Fruit fly (Drosophila melanogaster) whole organism, pupa: ENCODE measurements around the gene CG1806.

Experiments used
- CG12605 ChIP-seq: fragments of 200-800 bp; sonication (Bioruptor generic); IDR thresholded peaks from 2 replicates; pipeline ENCODE4 v1.3.6; 2022; ENCODE audit warnings: missing biosample characterization, missing genetic modification characterization
- CG13204 ChIP-seq: fragments of 200-800 bp; sonication (Bioruptor generic); optimal IDR thresholded peaks from 2 replicates; lab custom pipeline; 2018; ENCODE audit warnings: missing biosample characterization, mild to moderate bottlenecking, missing genetic modification characterization, moderate library complexity
- CG14655 ChIP-seq: fragments of 200-800 bp; sonication (Bioruptor generic); optimal IDR thresholded peaks from 3 replicates; lab custom pipeline; 2017; ENCODE audit warnings: mild to moderate bottlenecking, missing biosample characterization, missing genetic modification reagents, missing genetic modification characterization
- CG15710 ChIP-seq: fragments of 200-800 bp; sonication (Bioruptor generic); optimal IDR thresholded peaks from 2 replicates; lab custom pipeline; 2018; ENCODE audit warnings: missing biosample characterization, mild to moderate bottlenecking, missing genetic modification characterization, moderate library complexity
- CG17806 ChIP-seq: fragments of 200-800 bp; sonication (Bioruptor generic); optimal IDR thresholded peaks from 2 replicates; lab custom pipeline; 2018; ENCODE audit warnings: missing biosample characterization, mild to moderate bottlenecking, missing genetic modification characterization, moderate library complexity
- CG32121 ChIP-seq: fragments of 200-800 bp; sonication (Bioruptor generic); IDR thresholded peaks from 2 replicates; pipeline ENCODE4 v1.3.6; 2022; ENCODE audit warnings: missing biosample characterization, missing genetic modification characterization
- CG34367 ChIP-seq: fragments of 200-800 bp; sonication (Bioruptor generic); optimal IDR thresholded peaks from 2 replicates; lab custom pipeline; 2018; ENCODE audit warnings: missing biosample characterization, mild to moderate bottlenecking, missing genetic modification characterization
- CG8159 ChIP-seq: fragments of 200-800 bp; sonication (Bioruptor generic); optimal IDR thresholded peaks from 3 replicates; lab custom pipeline; 2018; ENCODE audit warnings: missing biosample characterization, mild to moderate bottlenecking, missing genetic modification characterization, moderate library complexity
- CG8301 ChIP-seq: fragments of 200-800 bp; sonication (Bioruptor generic); optimal IDR thresholded peaks from 2 replicates; lab custom pipeline; 2018; ENCODE audit warnings: missing biosample characterization, mild to moderate bottlenecking, missing genetic modification characterization
- EcR ChIP-seq: fragments of 200-800 bp; sonication (Bioruptor generic); optimal IDR thresholded peaks from 3 replicates; lab custom pipeline; 2019; ENCODE audit warnings: missing biosample characterization, missing genetic modification characterization, mild to moderate bottlenecking, moderate library complexity, missing genetic modification reagents
- Ets98B ChIP-seq: fragments of 200-800 bp; sonication (Bioruptor generic); IDR thresholded peaks from 2 replicates; pipeline ENCODE4 v1.3.6; 2022; ENCODE audit warnings: missing biosample characterization, missing genetic modification characterization
- Pif1A ChIP-seq: fragments of 200-800 bp; sonication (Bioruptor generic); optimal IDR thresholded peaks from 3 replicates; lab custom pipeline; 2016; ENCODE audit warnings: missing biosample characterization, missing genetic modification characterization
- Snoo ChIP-seq: fragments of 200-800 bp; sonication (Bioruptor generic); optimal IDR thresholded peaks from 3 replicates; lab custom pipeline; 2017; ENCODE audit warnings: missing biosample characterization, mild to moderate bottlenecking, missing genetic modification characterization, inconsistent platforms
- gl ChIP-seq: fragments of 200-800 bp; sonication (Bioruptor generic); optimal IDR thresholded peaks from 2 replicates; lab custom pipeline; 2018; ENCODE audit warnings: missing biosample characterization, mild to moderate bottlenecking, missing genetic modification characterization

dm6 chrX:12018440-12019101, 11.6 kb downstream of the CG1806 start, which contains the start of gene Lsm12a:
- TF ChIP-seq gl (tag; lab: Kevin White, UChicago) (no peak), CG14655 (no peak), EcR (GFP tag; lab: Kevin White, UChicago) (no peak), CG8301 (tag; lab: Kevin White, UChicago) (no peak), Ets98B (no peak), Pif1A (GFP tag; lab: Kevin White, UChicago) (no peak), CG15710 (no peak), CG13204 (GFP tag; lab: Kevin White, UChicago) (no peak), CG32121 (no peak), CG12605 (GFP tag; lab: Robert Waterston, UW) (no peak), Snoo (tag; lab: Kevin White, UChicago) (no peak), CG17806 (tag; lab: Kevin White, UChicago) (no peak), CG8159 (tag; lab: Kevin White, UChicago) (no peak), CG34367 (tag; lab: Kevin White, UChicago) (no peak)
